Fruit fly (Drosophila melanogaster): ENCODE measurements around the gene Tssk.
A peak's percentile ranks its signal among the peaks of the same experiment; 100 is the strongest.

dm6 chr3R:18582236-18582635, 16.3 kb upstream of the Tssk start:
- TF ChIP-seq fd96Ca (GFP tag; IDR thresholded peaks at IDR 0.05) (no peak), CG15710 (tag; optimal IDR thresholded peaks at IDR 0.05) (no peak), CG14655 (GFP tag; optimal IDR thresholded peaks at IDR 0.05) (no peak), CG32121 (GFP tag; IDR thresholded peaks at IDR 0.05) (no peak), Pif1A (GFP tag; optimal IDR thresholded peaks at IDR 0.05) (peak; percentile 2), CG8301 (tag; optimal IDR thresholded peaks at IDR 0.05) (no peak), Pif1B (GFP tag; optimal IDR thresholded peaks at IDR 0.05) (no peak), EcR (GFP tag; optimal IDR thresholded peaks at IDR 0.05) (peak; percentile 62), CG13204 (GFP tag; optimal IDR thresholded peaks at IDR 0.05) (no peak), CG12605 (GFP tag; IDR thresholded peaks at IDR 0.05) (no peak), gl (tag; optimal IDR thresholded peaks at IDR 0.05) (peak; percentile 6), Snoo (tag; optimal IDR thresholded peaks at IDR 0.05) (no peak), CG4496 (GFP tag; IDR thresholded peaks at IDR 0.05) (no peak)

Measured in whole organism, pupa.